Worm (Caenorhabditis elegans) whole organism, L2 larva: ENCODE results near the gene nhr-15.

Experiments
- lin-11 ChIP-seq: fragments of 150-350 bp; sonication (generic microtip); optimal IDR thresholded peaks from 2 replicates; lab custom pipeline; 2014; ENCODE audit warnings: missing biosample characterization, missing genetic modification characterization, inconsistent platforms, mixed read lengths
- lin-39 ChIP-seq: fragments of 150-350 bp; optimal IDR thresholded peaks from 2 replicates; lab custom pipeline; 2014; ENCODE audit warnings: missing biosample characterization, missing genetic modification reagents, missing genetic modification characterization
- mab-5 ChIP-seq: fragments of 150-350 bp; optimal IDR thresholded peaks from 2 replicates; lab custom pipeline; 2014; ENCODE audit warnings: missing biosample characterization, missing genetic modification characterization
- nhr-12 ChIP-seq: fragments of 150-350 bp; optimal IDR thresholded peaks from 2 replicates; lab custom pipeline; 2014; ENCODE audit warnings: missing biosample characterization, missing genetic modification characterization
- nhr-77 ChIP-seq: fragments of 150-350 bp; optimal IDR thresholded peaks from 2 replicates; lab custom pipeline; 2014; ENCODE audit warnings: missing biosample characterization, missing genetic modification characterization
- skn-1 ChIP-seq: sonication (generic microtip); optimal IDR thresholded peaks from 2 replicates; lab custom pipeline; 2017; ENCODE audit warnings: missing biosample characterization, missing genetic modification characterization
- unc-62 ChIP-seq: fragments of 150-350 bp; optimal IDR thresholded peaks from 2 replicates; lab custom pipeline; 2014; ENCODE audit warnings: missing biosample characterization, missing genetic modification reagents, missing genetic modification characterization

DNA sequence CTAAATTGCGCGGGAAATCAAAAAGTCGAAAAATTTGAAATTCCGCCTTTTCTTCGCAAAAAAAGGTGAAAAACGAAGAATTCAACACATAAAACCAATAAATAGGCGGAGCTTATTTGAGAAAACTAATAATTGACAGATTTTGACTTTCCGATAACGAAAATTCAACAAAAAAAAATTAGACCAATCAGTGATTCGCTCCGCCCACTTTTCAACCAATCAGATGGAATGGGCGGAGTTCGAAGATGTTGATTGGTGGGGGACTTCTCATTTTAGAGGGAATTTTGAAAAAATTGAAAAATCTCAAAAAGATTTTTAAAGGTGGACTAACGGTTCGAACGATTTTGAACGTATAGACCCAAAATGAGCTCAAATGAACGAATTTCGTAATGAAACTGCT, 38.3 kb downstream of the nhr-15 start:
- TF ChIP-seq lin-39 (tag; lab: Kevin White, UChicago) (no peak), mab-5 (tag; lab: Kevin White, UChicago) (no peak), lin-11 (no peak), skn-1 (no peak), unc-62 (GFP tag; lab: Kevin White, UChicago) (no peak), nhr-12 (tag; lab: Kevin White, UChicago) (no peak), nhr-77 (tag; lab: Kevin White, UChicago) (no peak)
